Worm (Caenorhabditis elegans) whole organism, young adult: ENCODE data around the gene spp-12.

Source experiments
- B0035.1 ChIP-seq: sonication (generic microtip); optimal IDR thresholded peaks from 2 replicates; lab custom pipeline; 2016; ENCODE audit warnings: missing genetic modification characterization, mild to moderate bottlenecking, missing compliant biosample characterization, missing genotype, missing genetic modification reagents
- C06A6.2 ChIP-seq: fragments of 200-800 bp; sonication (Bioruptor generic); conservative IDR thresholded peaks from 2 replicates; pipeline ENCODE4 v1.3.6; 2022; ENCODE audit warnings: missing genetic modification characterization, missing compliant biosample characterization
- Y56A3A.18 ChIP-seq: fragments of 200-800 bp; sonication (Bioruptor generic); IDR thresholded peaks from 2 replicates; pipeline ENCODE4 v1.3.6; 2022; ENCODE audit warnings: missing genetic modification reagents, missing genetic modification characterization, missing compliant biosample characterization
- akir-1 ChIP-seq: fragments of 200-800 bp; sonication (Bioruptor generic); optimal IDR thresholded peaks from 2 replicates; lab custom pipeline; 2018; ENCODE audit warnings: mild to moderate bottlenecking, missing genetic modification characterization, moderate library complexity, missing compliant biosample characterization
- ceh-100 ChIP-seq: fragments of 200-800 bp; sonication (Bioruptor generic); IDR thresholded peaks from 2 replicates; pipeline ENCODE4 v1.3.6; 2022; ENCODE audit warnings: missing genetic modification reagents, missing genetic modification characterization, missing compliant biosample characterization
- dpff-1 ChIP-seq: sonication (generic microtip); optimal IDR thresholded peaks from 2 replicates; lab custom pipeline; 2017; ENCODE audit warnings: mild to moderate bottlenecking, missing genetic modification characterization, missing compliant biosample characterization
- gei-17 ChIP-seq: fragments of 200-800 bp; sonication (Bioruptor generic); optimal IDR thresholded peaks from 2 replicates; lab custom pipeline; 2018; ENCODE audit warnings: mild to moderate bottlenecking, missing genetic modification characterization, missing compliant biosample characterization
- lin-35 ChIP-seq, 3 experiments: fragments of 150-350 bp in 2 of 3; sonication (generic microtip) in 1 of 3; optimal IDR thresholded peaks; 2 replicates each; lab custom pipeline; 2014 to 2018; ENCODE audit warnings: missing biosample characterization in 3 of 3, missing genetic modification characterization in 3 of 3, missing genetic modification reagents in 3 of 3
- lsy-27 ChIP-seq: sonication (generic microtip); optimal IDR thresholded peaks from 2 replicates; lab custom pipeline; 2017; ENCODE audit warnings: missing genetic modification characterization, mild to moderate bottlenecking, missing compliant biosample characterization, antibody characterized with exemption, missing genotype, borderline replicate concordance; ENCODE audit not compliant: insufficient read depth
- pha-4 ChIP-seq: fragments of 150-350 bp; sonication (generic microtip); optimal IDR thresholded peaks from 2 replicates; lab custom pipeline; 2014; ENCODE audit warnings: missing biosample characterization, missing genetic modification reagents, missing genetic modification characterization
- sdz-38 ChIP-seq: sonication (generic microtip); optimal IDR thresholded peaks from 2 replicates; lab custom pipeline; 2016; ENCODE audit warnings: missing genotype, missing genetic modification characterization, missing compliant biosample characterization

- no peak for TF ChIP-seq Y56A3A.18 (GFP tag; lab: Robert Waterston, UW)
- TF ChIP-seq sdz-38, result no peak
- no peak for TF ChIP-seq ceh-100 (GFP tag; lab: Robert Waterston, UW)
- no peak for TF ChIP-seq C06A6.2 (GFP tag; lab: Robert Waterston, UW)
- no peak for TF ChIP-seq gei-17
- no peak for TF ChIP-seq pha-4 (tag; lab: Kevin White, UChicago)
- no peak for TF ChIP-seq B0035.1 (tag; lab: Kevin White, UChicago)
- no peak for TF ChIP-seq lsy-27 (tag; lab: Kevin White, UChicago)
- TF ChIP-seq dpff-1 (tag; lab: Kevin White, UChicago), result no peak
- TF ChIP-seq akir-1 (GFP tag; lab: Kevin White, UChicago), result no peak
- no peak for TF ChIP-seq lin-35 (GFP tag; optimal IDR thresholded peaks at IDR 0.05; lab: Kevin White, UChicago)
Measured at ce11 chrV:13863700-13864099, 25.9 kb upstream of the spp-12 start.
